Worm (Caenorhabditis elegans): ENCODE results near the gene F57A8.7.

DNA sequence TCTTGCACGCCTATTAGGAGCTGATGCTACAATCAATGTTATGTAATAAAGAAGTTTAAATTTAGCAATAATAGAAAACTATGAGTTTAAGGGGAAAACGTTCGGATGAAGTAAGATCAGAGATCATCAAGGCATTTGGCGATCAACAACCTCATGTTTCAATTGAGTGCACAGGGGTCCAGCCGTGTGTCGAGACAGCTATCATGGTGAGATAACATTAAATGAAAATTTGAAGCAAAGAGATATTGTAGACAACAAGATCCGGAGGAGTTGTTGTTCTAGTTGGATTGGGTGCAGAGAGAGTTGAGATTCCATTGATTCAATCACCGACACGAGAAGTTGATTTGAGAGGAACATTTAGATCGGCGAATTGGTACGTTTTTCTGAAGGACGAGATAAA lies 10.6 kb downstream of the F57A8.7 start:
- TF ChIP-seq fkh-10 (GFP tag; optimal IDR thresholded peaks at IDR 0.05) (no peak), nhr-28 (tag; optimal IDR thresholded peaks at IDR 0.05) (no peak), dpl-1 (GFP tag; optimal IDR thresholded peaks at IDR 0.05) (no peak), nhr-12 (tag; optimal IDR thresholded peaks at IDR 0.05) (no peak), tbx-2 (tag; optimal IDR thresholded peaks at IDR 0.05) (no peak), nhr-237 (tag; optimal IDR thresholded peaks at IDR 0.05) (no peak), elt-2 (tag; optimal IDR thresholded peaks at IDR 0.05) (no peak)
